Fruit fly (Drosophila melanogaster) Kc167 (cell line): ENCODE results near the gene Sf3a1.

ENCODE experiments used
- Myc ChIP-seq: fragments of >200 bp; optimal IDR thresholded peaks from 2 replicates; lab custom pipeline; 2017; ENCODE audit warnings: missing external identifiers
- Sin3A ChIP-seq: fragments of >200 bp; optimal IDR thresholded peaks from 2 replicates; lab custom pipeline; 2018; ENCODE audit warnings: missing external identifiers
- h ChIP-seq: fragments of >200 bp; optimal IDR thresholded peaks from 3 replicates; lab custom pipeline; 2018; ENCODE audit warnings: missing external identifiers
- insv ChIP-seq: fragments of >200 bp; optimal IDR thresholded peaks from 3 replicates; lab custom pipeline; 2018; ENCODE audit warnings: missing external identifiers
- psq ChIP-seq: fragments of >200 bp; optimal IDR thresholded peaks from 2 replicates; lab custom pipeline; 2017; ENCODE audit warnings: missing external identifiers
- ttk ChIP-seq: sonication (Bioruptor generic); optimal IDR thresholded peaks from 2 replicates; lab custom pipeline; 2017; ENCODE audit warnings: missing external identifiers

Gene Sf3a1

dm6 chr3R:16986181-16987074, 15.7 kb downstream of the Sf3a1 start:
- no peak for TF ChIP-seq Myc (lab: Kevin White, UChicago)
- no peak for TF ChIP-seq ttk (lab: Kevin White, UChicago)
- TF ChIP-seq insv (lab: Kevin White, UChicago): no peak
- TF ChIP-seq Sin3A: no peak
- TF ChIP-seq h: no peak
- TF ChIP-seq psq (lab: Kevin White, UChicago): no peak

dm6 chr3R:16985547-16985946, 16.6 kb downstream of the Sf3a1 start:
- TF ChIP-seq ttk (lab: Kevin White, UChicago) (no peak), insv (lab: Kevin White, UChicago) (no peak), psq (lab: Kevin White, UChicago) (no peak), Myc (lab: Kevin White, UChicago) (no peak), h (no peak), Sin3A (no peak)

- TF ChIP-seq h (no peak), ttk (lab: Kevin White, UChicago) (no peak), Myc (lab: Kevin White, UChicago) (no peak), Sin3A (no peak), insv (lab: Kevin White, UChicago) (no peak)
Observed at dm6 chr3R:16984221-16984620, 17.9 kb downstream of the Sf3a1 start.

- TF ChIP-seq Sin3A (no peak), Myc (lab: Kevin White, UChicago) (no peak), h (no peak), insv (lab: Kevin White, UChicago) (no peak), ttk (lab: Kevin White, UChicago) (no peak), psq (lab: Kevin White, UChicago) (no peak)
Observed at dm6 chr3R:16983001-16983400, 19.2 kb downstream of the Sf3a1 start.

dm6 chr3R:16982108-16982707, 19.9 kb downstream of the Sf3a1 start, which contains the start of gene AhcyL2:
AhcyL2 (minus strand) TSS chr3R:16982158.
- TF ChIP-seq ttk (lab: Kevin White, UChicago) (no peak), psq (lab: Kevin White, UChicago) (no peak), Sin3A (no peak), Myc (lab: Kevin White, UChicago) (no peak)

dm6 chr3R:16980958-16981623, 21.1 kb downstream of the Sf3a1 start:
- no peak for TF ChIP-seq insv (lab: Kevin White, UChicago)
- no peak for TF ChIP-seq Myc (lab: Kevin White, UChicago)
- TF ChIP-seq Sin3A: no peak
- no peak for TF ChIP-seq psq (lab: Kevin White, UChicago)
- TF ChIP-seq h: no peak
- no peak for TF ChIP-seq ttk (lab: Kevin White, UChicago)

dm6 chr3R:16977745-16978305, 24.3 kb downstream of the Sf3a1 start, which contains the start of gene Actn3:
Actn3 (minus strand) TSS chr3R:16977795.
- TF ChIP-seq h: no peak
- no peak for TF ChIP-seq insv (lab: Kevin White, UChicago)

dm6 chr3R:16974904-16975303, 27.3 kb downstream of the Sf3a1 start, which contains the start of gene VhaM9.7-d:
VhaM9.7-d (plus strand) TSS chr3R:16975204.
- no peak for TF ChIP-seq h
- TF ChIP-seq psq (lab: Kevin White, UChicago): no peak
- no peak for TF ChIP-seq insv (lab: Kevin White, UChicago)
- no peak for TF ChIP-seq Myc (lab: Kevin White, UChicago)
- TF ChIP-seq ttk (lab: Kevin White, UChicago): no peak
- TF ChIP-seq Sin3A: no peak

dm6 chr3R:16972575-16972974, 29.6 kb downstream of the Sf3a1 start:
- no peak for TF ChIP-seq insv (lab: Kevin White, UChicago)
- no peak for TF ChIP-seq Myc (lab: Kevin White, UChicago)
- no peak for TF ChIP-seq h
- no peak for TF ChIP-seq ttk (lab: Kevin White, UChicago)
- no peak for TF ChIP-seq Sin3A
- TF ChIP-seq psq (lab: Kevin White, UChicago): no peak

dm6 chr3R:16972136-16972535, 30.0 kb downstream of the Sf3a1 start, which contains the start of gene Abd-B:
Abd-B (minus strand) TSS chr3R:16972236.
- TF ChIP-seq psq (lab: Kevin White, UChicago) (no peak), h (no peak), Myc (lab: Kevin White, UChicago) (no peak)

- TF ChIP-seq psq (lab: Kevin White, UChicago) (no peak), Sin3A (no peak), insv (lab: Kevin White, UChicago) (no peak), ttk (lab: Kevin White, UChicago) (no peak), Myc (lab: Kevin White, UChicago) (no peak), h (no peak)
Observed at dm6 chr3R:16969361-16970355, 32.5 kb downstream of the Sf3a1 start.
